Fruit fly (Drosophila melanogaster): ENCODE measurements around the gene CG13760.

Gene CG13760

dm6 chrX:2588415-2589411, 3.2 kb upstream of the CG13760 start, which contains the start of gene egh (continued):
- TF ChIP-seq vvl (GFP tag; IDR thresholded peaks at IDR 0.05) (peak; percentile 21; the same call in 1 of the 2 replicates), CG13296 (GFP tag; optimal IDR thresholded peaks at IDR 0.05) (no peak), row (GFP tag; IDR thresholded peaks at IDR 0.05) (peak; percentile 52; the same call in 1 of the 3 replicates), CG14667 (GFP tag; IDR thresholded peaks at IDR 0.05) (0 out of 2 replicates have a peak, but pooled peaks have one; percentile 31), Lpt (GFP tag; optimal IDR thresholded peaks at IDR 0.05) (no peak), slou (GFP tag; optimal IDR thresholded peaks at IDR 0.05) (no peak), tll (GFP tag; optimal IDR thresholded peaks at IDR 0.05) (no peak), CG15514 (GFP tag; optimal IDR thresholded peaks at IDR 0.05) (peak; percentile 76), CG7372 (GFP tag; IDR thresholded peaks at IDR 0.05) (no peak), CG7357 (GFP tag; IDR thresholded peaks at IDR 0.05) (no peak), CG7271 (tag; optimal IDR thresholded peaks at IDR 0.05) (no peak), org-1 (GFP tag; optimal IDR thresholded peaks at IDR 0.05) (no peak), chm (GFP tag; IDR thresholded peaks at IDR 0.05) (peak; percentile 14; the same call in 1 of the 2 replicates), Hr39 (optimal IDR thresholded peaks at IDR 0.05) (no peak), CG3995 (GFP tag; optimal IDR thresholded peaks at IDR 0.05) (no peak), Dad (GFP tag; optimal IDR thresholded peaks at IDR 0.05) (peak; percentile 2), CG18764 (GFP tag; optimal IDR thresholded peaks at IDR 0.05) (no peak), prd (optimal IDR thresholded peaks at IDR 0.05) (no peak), prd (GFP tag; IDR thresholded peaks at IDR 0.05) (peak; percentile 61; the same call in 2 of the 3 replicates), CG16779 (GFP tag; IDR thresholded peaks at IDR 0.05) (no peak), kay (GFP tag; optimal IDR thresholded peaks at IDR 0.05) (no peak), lola (GFP tag; optimal IDR thresholded peaks at IDR 0.05) (no peak), Abd-B (GFP tag; optimal IDR thresholded peaks at IDR 0.05) (no peak), MESR4 (GFP tag; optimal IDR thresholded peaks at IDR 0.05) (peak; percentile 80), Asciz (GFP tag; optimal IDR thresholded peaks at IDR 0.05) (no peak), CG10147 (GFP tag; optimal IDR thresholded peaks at IDR 0.05) (no peak), sug (tag; optimal IDR thresholded peaks at IDR 0.05) (peak; percentile 34), fd64A (GFP tag; optimal IDR thresholded peaks at IDR 0.05) (no peak), Taf1 (GFP tag; IDR thresholded peaks at IDR 0.05) (no peak), HmgZ (tag; optimal IDR thresholded peaks at IDR 0.05) (peak; percentile 41), MTF-1 (GFP tag; optimal IDR thresholded peaks at IDR 0.05; ENCODE audit: borderline replicate concordance) (no peak), CG13894 (tag; optimal IDR thresholded peaks at IDR 0.05) (peak; percentile 3), CG2202 (tag; optimal IDR thresholded peaks at IDR 0.05) (no peak), seq (GFP tag; IDR thresholded peaks at IDR 0.05) (no peak)

DNA sequence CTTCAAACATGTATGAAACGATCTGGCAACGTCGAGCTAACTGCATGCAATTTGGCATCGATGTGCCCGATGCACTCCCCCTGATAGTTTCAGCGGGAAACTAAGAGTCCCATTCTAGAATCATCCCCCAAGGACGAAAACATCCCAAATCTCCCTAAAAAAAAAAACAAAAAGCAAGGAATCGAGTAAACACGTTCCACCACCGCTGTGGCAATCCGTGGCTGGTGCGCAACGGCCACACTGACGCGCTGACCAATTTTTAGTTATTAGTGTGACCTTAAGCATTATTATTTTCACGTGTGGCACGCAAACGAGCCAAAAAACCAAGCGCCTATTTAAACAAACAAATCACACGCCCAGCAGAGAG, 200 bp upstream of the CG13760 start, which contains the start of gene wds:
TSS of gene wds (plus strand) at position 265 of the 367 bp plus-strand sequence.
- TF ChIP-seq CG10209 (GFP tag; optimal IDR thresholded peaks at IDR 0.05) (no peak), Lhr (GFP tag; optimal IDR thresholded peaks at IDR 0.05) (peak; percentile 31), Deaf1 (tag; optimal IDR thresholded peaks at IDR 0.05) (no peak), CG9215 (GFP tag; IDR thresholded peaks at IDR 0.05) (0 out of 2 replicates have a peak, but pooled peaks have one; percentile 5), Sry-δ (GFP tag; optimal IDR thresholded peaks at IDR 0.05) (peak; percentile 38), MBD-R2 (GFP tag; IDR thresholded peaks at IDR 0.05) (peak; percentile 24; the same call in 1 of the 2 replicates), Sin3A (optimal IDR thresholded peaks at IDR 0.05) (peak; percentile 68), chinmo (GFP tag; IDR thresholded peaks at IDR 0.05; ENCODE audit: partially characterized antibody) (no peak), dm (GFP tag; optimal IDR thresholded peaks at IDR 0.05) (peak; percentile 80), sens (GFP tag) (peak; percentile 60), phol (tag; optimal IDR thresholded peaks at IDR 0.05) (peak; percentile 2), Scr (GFP tag; IDR thresholded peaks at IDR 0.05; ENCODE audit: partially characterized antibody) (0 out of 2 replicates have a peak, but pooled peaks have one; percentile 9), MESR4 (GFP tag; optimal IDR thresholded peaks at IDR 0.05) (peak; percentile 61), gfzf (GFP tag; optimal IDR thresholded peaks at IDR 0.05) (peak; percentile 83), Ets97D (GFP tag; optimal IDR thresholded peaks at IDR 0.05) (peak; percentile 50), CG5953 (GFP tag; IDR thresholded peaks at IDR 0.05) (no peak), Side (GFP tag; optimal IDR thresholded peaks at IDR 0.05) (no peak)

All from whole organism, embryonic.